Worm (Caenorhabditis elegans): ENCODE data around the gene B0361.3.
A peak's percentile ranks its signal among the peaks of the same experiment; 100 is the strongest.

Gene B0361.3

DNA sequence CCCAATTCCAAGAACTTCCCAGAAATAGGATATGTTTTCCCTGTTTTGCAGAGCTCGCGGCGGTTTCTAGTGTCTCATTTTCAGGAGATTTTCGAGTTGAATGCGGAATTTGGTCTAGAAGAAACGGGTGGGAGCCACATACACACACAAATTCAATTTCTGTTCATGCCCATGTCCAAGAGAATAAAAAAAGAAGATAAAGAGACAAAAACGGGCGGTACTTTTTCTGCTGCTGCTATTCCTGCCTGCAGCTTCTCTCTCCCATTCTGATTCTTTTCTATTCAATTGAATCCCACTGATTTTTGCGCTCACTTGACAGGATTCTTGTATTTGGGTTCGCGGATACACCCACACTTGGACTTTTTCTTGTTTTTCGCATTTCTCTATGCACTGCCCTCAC, 18.7 kb upstream of the B0361.3 start:
- no peak for TF ChIP-seq pax-3 (tag; optimal IDR thresholded peaks at IDR 0.05)
- TF ChIP-seq lin-14 (GFP tag; optimal IDR thresholded peaks at IDR 0.05) = peak; percentile 34
- TF ChIP-seq fkh-10 (GFP tag; optimal IDR thresholded peaks at IDR 0.05) = peak; percentile 50

DNA sequence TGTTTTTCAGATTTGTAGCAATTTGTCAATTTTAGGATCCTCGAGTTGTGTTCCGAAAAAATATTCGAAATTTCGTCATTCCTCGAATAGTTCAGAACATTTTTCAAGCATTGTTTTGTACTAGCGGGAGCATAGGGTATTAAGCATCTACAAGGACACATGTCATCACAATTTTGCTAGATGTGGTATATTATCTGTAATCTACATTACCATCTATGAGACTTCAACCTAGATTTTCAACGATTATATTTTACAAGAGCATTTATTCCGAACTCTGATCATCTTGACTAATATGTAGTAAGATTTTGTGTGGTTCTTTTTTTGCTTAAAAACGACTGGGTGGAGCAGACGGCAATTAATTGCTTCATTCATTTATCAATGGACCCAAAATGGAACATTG, 18.2 kb upstream of the B0361.3 start:
- TF ChIP-seq C04F5.9 (tag; optimal IDR thresholded peaks at IDR 0.05) = no peak
- TF ChIP-seq nhr-28 (tag; optimal IDR thresholded peaks at IDR 0.05) = no peak
- no peak for TF ChIP-seq nhr-77 (tag; optimal IDR thresholded peaks at IDR 0.05)
- no peak for TF ChIP-seq lin-14 (GFP tag; optimal IDR thresholded peaks at IDR 0.05)
- no peak for TF ChIP-seq efl-3 (GFP tag; optimal IDR thresholded peaks at IDR 0.05)
- no peak for TF ChIP-seq irx-1 (tag; optimal IDR thresholded peaks at IDR 0.05)
- no peak for TF ChIP-seq tlp-1 (tag; optimal IDR thresholded peaks at IDR 0.05)
- no peak for TF ChIP-seq hlh-17 (GFP tag; optimal IDR thresholded peaks at IDR 0.05; ENCODE audit: borderline replicate concordance)
- no peak for TF ChIP-seq sup-37 (GFP tag; optimal IDR thresholded peaks at IDR 0.05)
- TF ChIP-seq mab-9 (GFP tag; IDR thresholded peaks at IDR 0.05) = no peak
- no peak for TF ChIP-seq efl-1 (optimal IDR thresholded peaks at IDR 0.05)
- TF ChIP-seq efl-1 (GFP tag; optimal IDR thresholded peaks at IDR 0.05 in 1 of 2) = no peak
- TF ChIP-seq Y116A8C.19 (tag; optimal IDR thresholded peaks at IDR 0.05; ENCODE audit: borderline replicate concordance) = no peak
- TF ChIP-seq vab-15 (tag; optimal IDR thresholded peaks at IDR 0.05) = no peak
- no peak for TF ChIP-seq lir-3 (tag; optimal IDR thresholded peaks at IDR 0.05; ENCODE audit: poor library complexity)
- no peak for TF ChIP-seq mdl-1 (tag; optimal IDR thresholded peaks at IDR 0.05)
- TF ChIP-seq lin-15B (tag; optimal IDR thresholded peaks at IDR 0.05) = no peak

DNA sequence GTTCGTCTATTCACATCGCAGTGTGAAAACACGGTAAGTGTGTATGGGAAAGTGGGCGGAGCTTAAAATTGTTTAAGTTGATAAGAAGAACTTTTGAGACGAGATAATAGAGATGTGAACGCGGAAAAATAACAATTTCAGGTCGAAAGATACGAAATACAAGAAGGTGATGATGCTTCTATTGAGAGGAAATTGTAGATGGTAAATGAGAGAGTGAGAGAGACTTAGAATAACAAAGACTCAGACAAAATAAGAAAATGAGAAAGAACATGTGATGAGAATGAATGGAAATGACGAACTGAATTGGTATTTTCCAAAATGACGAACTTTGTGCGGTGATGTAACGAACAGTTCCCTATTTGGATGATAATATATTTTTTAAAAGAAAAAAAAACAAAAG, 10.2 kb upstream of the B0361.3 start:
- TF ChIP-seq pax-3 (tag; optimal IDR thresholded peaks at IDR 0.05) (no peak), lin-14 (GFP tag; optimal IDR thresholded peaks at IDR 0.05) (peak; percentile 34), elt-3 (tag; optimal IDR thresholded peaks at IDR 0.05) (peak in 1 of 6 experiments; percentile 53), efl-1 (optimal IDR thresholded peaks at IDR 0.05) (no peak), efl-1 (GFP tag; optimal IDR thresholded peaks at IDR 0.05 in 1 of 2) (peak; percentile 4 to 40), skn-1 (tag; optimal IDR thresholded peaks at IDR 0.05) (peak; percentile 19), nhr-76 (tag; optimal IDR thresholded peaks at IDR 0.05) (no peak), lin-35 (GFP tag; optimal IDR thresholded peaks at IDR 0.05) (peak in 1 of 2 experiments; percentile 47), nhr-71 (tag; optimal IDR thresholded peaks at IDR 0.05) (peak; percentile 9), pag-3 (tag; optimal IDR thresholded peaks at IDR 0.05; ENCODE audit: borderline replicate concordance, insufficient read depth) (no peak), egl-27 (tag; optimal IDR thresholded peaks at IDR 0.05) (no peak), nhr-47 (tag; optimal IDR thresholded peaks at IDR 0.05) (no peak), dsc-1 (tag; optimal IDR thresholded peaks at IDR 0.05) (no peak)

DNA sequence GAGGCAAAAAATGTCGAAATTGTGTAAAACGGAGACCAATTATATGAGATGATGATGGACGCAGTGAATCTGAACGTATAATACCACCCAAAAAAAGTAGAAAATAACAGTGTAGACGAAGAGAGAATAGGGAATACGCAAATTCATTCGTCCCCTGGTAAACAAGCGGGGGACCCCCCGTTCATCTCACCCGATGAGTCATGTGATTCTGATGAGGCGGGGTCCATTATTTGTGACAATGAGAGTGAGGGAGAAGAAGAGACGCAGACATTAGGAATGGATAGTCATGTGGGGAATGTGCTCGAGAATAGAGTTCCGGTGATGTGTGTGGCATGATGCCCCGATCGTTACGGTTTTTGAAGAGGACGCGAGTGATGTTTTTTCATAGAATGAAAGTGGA, 9.2 kb upstream of the B0361.3 start:
- TF ChIP-seq alr-1 (tag; optimal IDR thresholded peaks at IDR 0.05; ENCODE audit: borderline replicate concordance) (no peak), dsc-1 (tag; optimal IDR thresholded peaks at IDR 0.05) (no peak), mdl-1 (tag; optimal IDR thresholded peaks at IDR 0.05) (peak in 1 of 2 experiments; percentile 87), nhr-85 (tag) (peak; percentile 92), vab-15 (tag; optimal IDR thresholded peaks at IDR 0.05) (no peak), aha-1 (tag; optimal IDR thresholded peaks at IDR 0.05) (no peak), xbp-1 (tag; optimal IDR thresholded peaks at IDR 0.05) (peak; percentile 44), swsn-7 (tag; optimal IDR thresholded peaks at IDR 0.05) (peak; percentile 41), pag-3 (tag; optimal IDR thresholded peaks at IDR 0.05; ENCODE audit: borderline replicate concordance, insufficient read depth) (no peak), sox-4 (tag; optimal IDR thresholded peaks at IDR 0.05) (no peak), ztf-11 (tag; optimal IDR thresholded peaks at IDR 0.05) (peak in 1 of 2 experiments; percentile 58), ceh-88 (GFP tag; IDR thresholded peaks at IDR 0.05) (0 out of 2 replicates have a peak, but pooled peaks have one; percentile 32), ets-5 (GFP tag; IDR thresholded peaks at IDR 0.05) (no peak), ceh-90 (tag; optimal IDR thresholded peaks at IDR 0.05) (no peak), tbx-2 (tag; optimal IDR thresholded peaks at IDR 0.05) (peak; percentile 39), sptf-1 (tag; optimal IDR thresholded peaks at IDR 0.05) (no peak), pqm-1 (tag; optimal IDR thresholded peaks at IDR 0.05) (no peak), mab-9 (GFP tag; IDR thresholded peaks at IDR 0.05) (no peak), mep-1 (tag; optimal IDR thresholded peaks at IDR 0.05) (peak; percentile 87), isw-1 (GFP tag; IDR thresholded peaks at IDR 0.05) (no peak), unc-30 (tag; optimal IDR thresholded peaks at IDR 0.05) (no peak), skn-1 (tag; optimal IDR thresholded peaks at IDR 0.05) (peak; percentile 65), rnt-1 (tag; optimal IDR thresholded peaks at IDR 0.05) (peak; percentile 47), sup-37 (GFP tag; optimal IDR thresholded peaks at IDR 0.05) (no peak), nhr-77 (tag; optimal IDR thresholded peaks at IDR 0.05) (no peak), irx-1 (tag; optimal IDR thresholded peaks at IDR 0.05) (peak; percentile 24), nhr-19 (GFP tag; conservative IDR thresholded peaks at IDR 0.05) (peak; percentile 68), fkh-10 (GFP tag; optimal IDR thresholded peaks at IDR 0.05) (no peak)

Measured in whole organism, L1 larva.